Worm (Caenorhabditis elegans): ENCODE measurements around the gene sel-11.

Gene sel-11

DNA sequence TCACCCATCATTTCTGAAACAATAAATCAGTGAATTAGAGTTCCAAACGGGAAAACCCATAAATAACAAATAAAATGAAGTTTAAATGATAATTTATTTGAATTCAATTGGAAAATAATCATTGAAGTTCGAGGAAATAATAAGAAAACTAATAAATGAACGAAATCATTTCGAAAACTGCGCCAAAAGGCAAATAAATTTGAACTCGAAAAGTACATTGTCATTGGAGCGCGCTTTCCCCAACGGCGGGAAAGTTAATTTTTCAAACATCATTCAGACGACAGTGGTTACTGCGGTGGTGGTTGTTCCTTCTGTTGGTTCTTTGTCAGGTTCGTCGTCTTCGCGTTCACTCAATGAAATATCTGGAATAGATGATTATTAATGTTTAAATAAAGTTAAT lies 33.7 kb upstream of the sel-11 start, which contains the start of gene npp-22:
Gene npp-22 (minus strand): TSS at position 13 of the 400 bp plus-strand sequence.
- peak; percentile 9 for TF ChIP-seq unc-55 (GFP tag; optimal IDR thresholded peaks at IDR 0.05)
- peak; percentile 30 for TF ChIP-seq unc-42 (tag; optimal IDR thresholded peaks at IDR 0.05)
- TF ChIP-seq ttx-3 (tag; optimal IDR thresholded peaks at IDR 0.05), result no peak
- TF ChIP-seq ceh-31 (tag; optimal IDR thresholded peaks at IDR 0.05), result peak; percentile 14

DNA sequence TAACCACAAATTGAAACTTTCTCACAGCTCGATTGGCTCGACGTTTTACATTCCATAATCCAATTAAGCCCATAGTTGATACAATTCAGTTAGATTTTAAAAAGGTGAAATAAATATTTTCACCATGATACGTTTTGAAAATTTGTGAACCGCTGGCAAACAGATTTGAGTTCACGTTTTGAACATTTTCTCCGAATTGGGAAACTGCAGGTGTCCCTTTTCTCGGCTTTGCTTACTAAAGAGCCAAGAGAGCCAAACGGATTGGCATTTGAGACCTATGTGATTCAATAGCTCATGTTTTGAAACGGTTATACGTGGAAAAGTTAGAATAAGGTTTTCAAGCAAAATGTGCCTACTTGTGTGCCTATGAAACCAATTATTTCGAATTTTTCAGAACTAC lies 30.2 kb upstream of the sel-11 start, which contains the start of gene spe-42:
Gene spe-42 (minus strand): TSS at position 101 of the 400 bp plus-strand sequence.
- no peak for TF ChIP-seq pha-4 (tag; optimal IDR thresholded peaks at IDR 0.05)
- no peak for TF ChIP-seq pha-2 (tag; optimal IDR thresholded peaks at IDR 0.05)

DNA sequence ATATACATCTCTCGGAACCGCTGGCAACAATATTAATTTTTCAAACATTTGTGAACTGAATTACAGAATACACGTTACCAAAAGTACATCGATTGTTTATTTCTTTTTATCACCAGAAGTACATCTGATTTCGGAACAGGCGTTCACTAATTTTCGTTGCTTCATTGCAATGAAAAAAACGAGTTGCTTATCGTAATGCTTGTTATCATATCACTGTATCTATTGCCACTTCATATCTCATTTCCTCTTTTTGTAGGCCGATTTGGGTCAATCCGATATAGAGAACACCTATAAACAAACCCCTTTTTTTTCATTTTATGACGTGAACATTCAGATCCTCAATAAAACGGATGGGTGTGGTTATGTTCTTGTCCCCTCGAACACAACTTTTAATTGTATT lies 29.8 kb upstream of the sel-11 start:
- TF ChIP-seq C38D4.7 (GFP tag; optimal IDR thresholded peaks at IDR 0.05), result no peak
- no peak for TF ChIP-seq unc-3 (GFP tag; conservative IDR thresholded peaks at IDR 0.05)
- TF ChIP-seq unc-3 (tag; optimal IDR thresholded peaks at IDR 0.05), result no peak
- no peak for TF ChIP-seq T23F11.4 (GFP tag; optimal IDR thresholded peaks at IDR 0.05)
- no peak for TF ChIP-seq nfya-1 (tag; optimal IDR thresholded peaks at IDR 0.05)
- no peak for TF ChIP-seq eyg-1 (tag; optimal IDR thresholded peaks at IDR 0.05)
- TF ChIP-seq ceh-9 (tag; optimal IDR thresholded peaks at IDR 0.05), result no peak
- TF ChIP-seq hlh-15 (tag; optimal IDR thresholded peaks at IDR 0.05), result no peak
- no peak for TF ChIP-seq ahr-1 (tag; optimal IDR thresholded peaks at IDR 0.05)
- no peak for TF ChIP-seq pqm-1 (tag; optimal IDR thresholded peaks at IDR 0.05)
- TF ChIP-seq hlh-13 (GFP tag; optimal IDR thresholded peaks at IDR 0.05), result no peak
- TF ChIP-seq ets-4 (tag; optimal IDR thresholded peaks at IDR 0.05), result no peak
- no peak for TF ChIP-seq pros-1 (tag; optimal IDR thresholded peaks at IDR 0.05)
- no peak for TF ChIP-seq C08G9.2 (tag; optimal IDR thresholded peaks at IDR 0.05)
- no peak for TF ChIP-seq npax-4 (tag; optimal IDR thresholded peaks at IDR 0.05)
- no peak for TF ChIP-seq hlh-8 (tag; optimal IDR thresholded peaks at IDR 0.05)
- TF ChIP-seq pha-2 (tag; optimal IDR thresholded peaks at IDR 0.05), result no peak
- no peak for TF ChIP-seq pha-4 (tag; optimal IDR thresholded peaks at IDR 0.05)
- no peak for TF ChIP-seq dmd-4 (tag; optimal IDR thresholded peaks at IDR 0.05; ENCODE audit: borderline replicate concordance)
- no peak for TF ChIP-seq ref-2 (tag; optimal IDR thresholded peaks at IDR 0.05)

DNA sequence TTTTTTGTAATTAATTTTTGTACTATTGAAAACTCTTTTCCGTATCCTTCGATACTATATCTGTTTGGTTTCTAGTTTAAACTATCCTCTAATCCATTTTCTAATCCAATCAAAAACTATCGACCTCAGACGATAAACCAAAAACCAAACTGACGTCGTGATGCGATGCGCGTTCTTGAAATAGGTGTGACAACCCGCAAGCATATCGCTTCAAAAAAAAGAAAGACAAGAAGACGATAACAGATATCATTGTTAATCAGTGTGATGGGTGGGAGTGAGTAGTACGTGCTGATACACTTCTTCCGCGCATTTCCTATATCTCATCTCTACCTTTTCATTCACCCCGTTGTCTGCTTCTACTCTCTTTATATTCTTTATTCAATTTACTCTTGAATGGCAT lies 27.3 kb upstream of the sel-11 start, which contains the start of gene T04F3.1:
Gene T04F3.1 (plus strand): TSS at position 246 of the 400 bp plus-strand sequence.
- no peak for TF ChIP-seq fax-1 (tag; optimal IDR thresholded peaks at IDR 0.05)
- no peak for TF ChIP-seq ahr-1 (tag; optimal IDR thresholded peaks at IDR 0.05)
- TF ChIP-seq ttx-3 (tag; optimal IDR thresholded peaks at IDR 0.05), result no peak
- TF ChIP-seq ceh-2 (tag; optimal IDR thresholded peaks at IDR 0.05), result no peak
- TF ChIP-seq hlh-6 (tag; optimal IDR thresholded peaks at IDR 0.05), result no peak
- no peak for TF ChIP-seq mec-3 (tag; optimal IDR thresholded peaks at IDR 0.05; ENCODE audit: borderline replicate concordance)
- TF ChIP-seq ztf-16 (tag; optimal IDR thresholded peaks at IDR 0.05), result no peak
- TF ChIP-seq sox-2 (GFP tag; IDR thresholded peaks at IDR 0.05), result no peak
- no peak for TF ChIP-seq sox-4 (tag; optimal IDR thresholded peaks at IDR 0.05)
- no peak for TF ChIP-seq nhr-11 (tag; optimal IDR thresholded peaks at IDR 0.05)

DNA sequence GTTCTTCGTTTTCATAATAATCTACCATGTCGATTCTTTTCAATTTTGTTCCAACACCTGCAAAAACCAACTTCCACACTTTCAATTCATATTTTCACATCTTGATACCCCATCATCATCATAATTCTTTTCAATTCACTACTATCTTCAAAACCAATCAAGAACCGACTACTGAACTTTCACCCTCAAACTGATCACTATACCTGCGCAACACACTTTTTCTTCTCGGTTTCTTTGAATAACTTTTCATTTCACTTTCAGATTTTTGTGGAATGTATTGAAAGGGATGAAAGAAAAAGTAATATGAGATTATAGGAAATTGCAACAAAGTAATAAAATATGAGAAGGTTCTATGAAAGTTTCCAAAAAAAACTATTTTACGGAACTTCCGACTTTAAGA lies 26.1 kb upstream of the sel-11 start:
- TF ChIP-seq ceh-48 (tag; optimal IDR thresholded peaks at IDR 0.05), result no peak
- TF ChIP-seq K02D7.2 (tag; optimal IDR thresholded peaks at IDR 0.05), result no peak
- no peak for TF ChIP-seq tbx-7 (tag; optimal IDR thresholded peaks at IDR 0.05)
- TF ChIP-seq pha-2 (tag; optimal IDR thresholded peaks at IDR 0.05), result no peak
- no peak for TF ChIP-seq zip-5 (tag; optimal IDR thresholded peaks at IDR 0.05)
- TF ChIP-seq fax-1 (tag; optimal IDR thresholded peaks at IDR 0.05), result no peak
- no peak for TF ChIP-seq fkh-6 (tag; optimal IDR thresholded peaks at IDR 0.05)
- TF ChIP-seq che-1 (tag; optimal IDR thresholded peaks at IDR 0.05), result no peak
- no peak for TF ChIP-seq ets-4 (tag; optimal IDR thresholded peaks at IDR 0.05)
- no peak for TF ChIP-seq madf-2 (tag; optimal IDR thresholded peaks at IDR 0.05)
- no peak for TF ChIP-seq lin-11 (tag; optimal IDR thresholded peaks at IDR 0.05)
- TF ChIP-seq gmeb-2 (tag; optimal IDR thresholded peaks at IDR 0.05), result no peak
- no peak for TF ChIP-seq sdc-2 (tag; optimal IDR thresholded peaks at IDR 0.05)
- TF ChIP-seq ceh-31 (tag; optimal IDR thresholded peaks at IDR 0.05), result no peak
- no peak for TF ChIP-seq ahr-1 (tag; optimal IDR thresholded peaks at IDR 0.05)
- TF ChIP-seq eyg-1 (tag; optimal IDR thresholded peaks at IDR 0.05), result no peak
- no peak for TF ChIP-seq fkh-10 (GFP tag; optimal IDR thresholded peaks at IDR 0.05)
- TF ChIP-seq Y22D7AL.16 (tag; optimal IDR thresholded peaks at IDR 0.05), result no peak
